Worm (Caenorhabditis elegans): ENCODE data around the gene C33E10.1.
"Not testable (repeated sequence)": the region's sequence is repeated elsewhere in the genome, so short reads cannot be mapped to it uniquely, and the experiment has no call there.

- TF ChIP-seq C17E4.6 (GFP tag; IDR thresholded peaks at IDR 0.05); K12H6.12 (tag; optimal IDR thresholded peaks at IDR 0.05); ceh-91 (GFP tag; IDR thresholded peaks at IDR 0.05); rec-8 (tag; optimal IDR thresholded peaks at IDR 0.05); dpl-1 (GFP tag; optimal IDR thresholded peaks at IDR 0.05); K11D2.4 (GFP tag; IDR thresholded peaks at IDR 0.05); F23B12.7 (tag; optimal IDR thresholded peaks at IDR 0.05; ENCODE audit: insufficient read depth); snpc-4 (GFP tag; optimal IDR thresholded peaks at IDR 0.05); snpc-4 (tag; optimal IDR thresholded peaks at IDR 0.05); attf-3 (GFP tag; conservative IDR thresholded peaks at IDR 0.05); him-1 (tag; optimal IDR thresholded peaks at IDR 0.05); nhr-90 (tag; optimal IDR thresholded peaks at IDR 0.05); madf-3 (GFP tag; IDR thresholded peaks at IDR 0.05); efl-1 (GFP tag; optimal IDR thresholded peaks at IDR 0.05); Y79H2A.3 (GFP tag; conservative IDR thresholded peaks at IDR 0.05): not testable (repeated sequence)
These were observed at the start of gene C33E10.1 for ce11 chrX:17304920-17305319.

Measured in whole organism, young adult.